Fruit fly (Drosophila melanogaster) whole organism: ENCODE measurements around the gene Drsl1.

Experiments used
- CG8478 ChIP-seq: fragments of >200 bp; optimal IDR thresholded peaks from 2 replicates; lab custom pipeline; 2018; ENCODE audit warnings: inconsistent platforms
- Dll ChIP-seq: fragments of >200 bp; optimal IDR thresholded peaks from 2 replicates; lab custom pipeline; 2017
- EcR ChIP-seq, 2 experiments: fragments of >200 bp; optimal IDR thresholded peaks; 2 replicates each; lab custom pipeline; 2017; ENCODE audit warnings: missing biosample characterization in 2 of 2, missing genetic modification characterization in 2 of 2, missing genetic modification reagents in 2 of 2
- pan ChIP-seq: fragments of >200 bp; optimal IDR thresholded peaks from 2 replicates; lab custom pipeline; 2017
- psq ChIP-seq: fragments of >200 bp; optimal IDR thresholded peaks from 2 replicates; lab custom pipeline; 2017
- usp ChIP-seq: fragments of >200 bp; optimal IDR thresholded peaks from 2 replicates; lab custom pipeline; 2017; ENCODE audit warnings: missing biosample characterization, missing genetic modification characterization, mixed read lengths

dm6 chr3L:3325597-3325924 is 10.0 kb downstream of the Drsl1 start:
- TF ChIP-seq EcR (GFP tag; optimal IDR thresholded peaks at IDR 0.05; lab: Kevin White, UChicago) (no peak), Dll (lab: Kevin White, UChicago) (no peak), pan (lab: Kevin White, UChicago) (no peak), psq (lab: Kevin White, UChicago) (no peak), CG8478 (lab: Kevin White, UChicago) (no peak), usp (GFP tag; lab: Kevin White, UChicago) (no peak)
